Fruit fly (Drosophila melanogaster): ENCODE results near the gene CG5280.

The CG5280 gene

dm6 chr3L:8964458-8964857 lies 25.6 kb downstream of the CG5280 start, which contains the start of gene ValRS-m (continued):
- TF ChIP-seq Dek (tag; optimal IDR thresholded peaks at IDR 0.05) = no peak
- TF ChIP-seq CG13287 (GFP tag; IDR thresholded peaks at IDR 0.05; ENCODE audit: partially characterized antibody) = peak; percentile 41
- 0 out of 4 replicates have a peak, but pooled peaks have one; percentile 40 for TF ChIP-seq chinmo (GFP tag; IDR thresholded peaks at IDR 0.05; ENCODE audit: partially characterized antibody)
- TF ChIP-seq crp (GFP tag; optimal IDR thresholded peaks at IDR 0.05) = peak in 1 of 2 experiments; percentile 80
- no peak for TF ChIP-seq Hr39 (optimal IDR thresholded peaks at IDR 0.05)
- TF ChIP-seq CG17568 (GFP tag; optimal IDR thresholded peaks at IDR 0.05) = no peak
- TF ChIP-seq CG31224 (GFP tag; IDR thresholded peaks at IDR 0.05) = no peak
- TF ChIP-seq CG16863 (GFP tag; optimal IDR thresholded peaks at IDR 0.05) = no peak
- peak; percentile 79 for TF ChIP-seq Dp (GFP tag; optimal IDR thresholded peaks at IDR 0.05)
- TF ChIP-seq MBD-R2 (GFP tag; IDR thresholded peaks at IDR 0.05) = peak; percentile 42
- TF ChIP-seq CG15269 (tag; optimal IDR thresholded peaks at IDR 0.05) = no peak
- TF ChIP-seq CG10543 (GFP tag; optimal IDR thresholded peaks at IDR 0.05) = no peak
- TF ChIP-seq Dll (GFP tag; IDR thresholded peaks at IDR 0.05; ENCODE audit: partially characterized antibody) = 0 out of 4 replicates have a peak, but pooled peaks have one; percentile 40
- no peak for TF ChIP-seq NfI (GFP tag; optimal IDR thresholded peaks at IDR 0.05)

- TF ChIP-seq ttk (GFP tag; IDR thresholded peaks at IDR 0.05) (no peak), Pdp1 (GFP tag; optimal IDR thresholded peaks at IDR 0.05) (no peak), grau (tag; optimal IDR thresholded peaks at IDR 0.05) (peak; percentile 31), org-1 (GFP tag; optimal IDR thresholded peaks at IDR 0.05) (no peak), abd-A (tag; optimal IDR thresholded peaks at IDR 0.05) (no peak), CG6791 (GFP tag; IDR thresholded peaks at IDR 0.05; ENCODE audit: partially characterized antibody) (peak; percentile 26; the same call in 1 of the 3 replicates), ham (GFP tag; IDR thresholded peaks at IDR 0.05) (no peak), odd (GFP tag; optimal IDR thresholded peaks at IDR 0.05) (no peak), CG10979 (tag; optimal IDR thresholded peaks at IDR 0.05) (peak; percentile 20), Blimp-1 (GFP tag; optimal IDR thresholded peaks at IDR 0.05) (peak; percentile 51), pros (GFP tag; optimal IDR thresholded peaks at IDR 0.05) (no peak), jumu (GFP tag; optimal IDR thresholded peaks at IDR 0.05) (no peak), Kr (GFP tag; optimal IDR thresholded peaks at IDR 0.05) (no peak), Ets97D (GFP tag; optimal IDR thresholded peaks at IDR 0.05) (no peak), caup (GFP tag; optimal IDR thresholded peaks at IDR 0.05; ENCODE audit: severe bottlenecking) (no peak), Med (GFP tag) (peak; percentile 28), CG9437 (GFP tag; optimal IDR thresholded peaks at IDR 0.05) (no peak), nmo (GFP tag; optimal IDR thresholded peaks at IDR 0.05) (peak; percentile 13), CG12769 (tag; optimal IDR thresholded peaks at IDR 0.05) (no peak), CG8359 (GFP tag; optimal IDR thresholded peaks at IDR 0.05; ENCODE audit: borderline replicate concordance) (no peak), Awh (GFP tag; IDR thresholded peaks at IDR 0.05) (no peak), Dbx (GFP tag; IDR thresholded peaks at IDR 0.05) (no peak), CG31224 (GFP tag; IDR thresholded peaks at IDR 0.05) (no peak), sisA (GFP tag; IDR thresholded peaks at IDR 0.05) (peak; percentile 23; the same call in 1 of the 2 replicates), pfk (GFP tag; optimal IDR thresholded peaks at IDR 0.05) (no peak), jing (GFP tag; optimal IDR thresholded peaks at IDR 0.05) (no peak), D (optimal IDR thresholded peaks at IDR 0.05) (no peak), D (GFP tag; optimal IDR thresholded peaks at IDR 0.05) (no peak), ro (GFP tag; IDR thresholded peaks at IDR 0.05) (no peak), CG13424 (tag; optimal IDR thresholded peaks at IDR 0.05) (peak; percentile 18), fd3F (GFP tag; optimal IDR thresholded peaks at IDR 0.05) (no peak), Spps (tag; optimal IDR thresholded peaks at IDR 0.05) (no peak), Bgb (GFP tag; IDR thresholded peaks at IDR 0.05; ENCODE audit: partially characterized antibody) (no peak), Drgx (GFP tag; IDR thresholded peaks at IDR 0.05) (no peak), CG9817 (tag; optimal IDR thresholded peaks at IDR 0.05) (peak; percentile 7), Sry-β (GFP tag; optimal IDR thresholded peaks at IDR 0.05) (no peak)
Measured at dm6 chr3L:8958557-8958956, 31.5 kb downstream of the CG5280 start, which contains the start of gene CG13313. CG13313 (plus strand) TSS chr3L:8958857.
